Worm (Caenorhabditis elegans) whole organism, midembryonic: ENCODE results near the gene acdh-12.

Source experiments
- T22C8.4 ChIP-seq: fragments of 200-800 bp; sonication (Bioruptor generic); IDR thresholded peaks from 2 replicates; pipeline ENCODE4 v1.3.6; 2022; ENCODE audit warnings: missing genetic modification characterization, missing compliant biosample characterization
- flt-1 ChIP-seq: fragments of 200-800 bp; sonication (Bioruptor generic); IDR thresholded peaks from 2 replicates; pipeline ENCODE4 v1.3.6; 2022; ENCODE audit warnings: missing genetic modification characterization, missing compliant biosample characterization
- klf-2 ChIP-seq: fragments of 200-800 bp; sonication (Bioruptor generic); conservative IDR thresholded peaks from 2 replicates; pipeline ENCODE4 v1.3.6; 2022; ENCODE audit warnings: missing genetic modification reagents, missing genetic modification characterization, missing compliant biosample characterization
- med-1 ChIP-seq: sonication (generic microtip); optimal IDR thresholded peaks from 2 replicates; lab custom pipeline; 2017; ENCODE audit warnings: missing genetic modification characterization, mild to moderate bottlenecking, missing compliant biosample characterization, antibody characterized with exemption, missing genetic modification reagents; ENCODE audit not compliant: insufficient read depth
- ref-1 ChIP-seq: fragments of 200-800 bp; sonication (Bioruptor generic); conservative IDR thresholded peaks from 2 replicates; pipeline ENCODE4 v1.3.6; 2022; ENCODE audit warnings: missing genetic modification reagents, missing genetic modification characterization, missing compliant biosample characterization
- tab-1 ChIP-seq: fragments of 200-800 bp; sonication (Bioruptor generic); IDR thresholded peaks from 2 replicates; pipeline ENCODE4 v1.3.6; 2022; ENCODE audit warnings: missing genetic modification characterization, missing compliant biosample characterization
- ztf-23 ChIP-seq: fragments of 200-800 bp; sonication (Bioruptor generic); IDR thresholded peaks from 2 replicates; pipeline ENCODE4 v1.3.6; 2022; ENCODE audit warnings: missing genetic modification reagents, missing genetic modification characterization, missing compliant biosample characterization
- ztf-29 ChIP-seq: fragments of 200-800 bp; sonication (Bioruptor generic); IDR thresholded peaks from 2 replicates; pipeline ENCODE4 v1.3.6; 2022; ENCODE audit warnings: missing genetic modification reagents, missing genetic modification characterization, missing compliant biosample characterization

DNA sequence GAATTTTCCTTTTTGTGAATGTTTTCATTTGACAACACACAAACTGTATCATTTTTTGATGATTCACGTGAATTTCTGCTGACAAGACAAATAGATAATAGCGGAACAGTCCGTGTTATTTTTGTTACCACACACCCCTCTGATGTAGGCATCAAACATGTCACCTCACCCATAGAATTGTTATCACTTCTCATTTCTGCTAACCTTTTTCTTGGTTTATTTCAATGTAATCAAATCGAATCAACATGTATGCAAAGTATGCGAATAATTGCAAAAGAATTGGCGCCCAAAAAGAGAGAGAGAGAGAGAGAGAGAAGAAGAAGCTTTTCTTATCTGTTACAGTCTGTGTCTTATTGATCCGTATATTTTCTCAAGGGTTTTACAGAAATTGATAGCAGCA is 38.0 kb downstream of the acdh-12 start:
- no peak for TF ChIP-seq ztf-23 (GFP tag; lab: Robert Waterston, UW)
- TF ChIP-seq med-1 (GFP tag; lab: Kevin White, UChicago): no peak
- TF ChIP-seq flt-1 (GFP tag; lab: Robert Waterston, UW): no peak
- no peak for TF ChIP-seq klf-2 (GFP tag; lab: Robert Waterston, UW)
- no peak for TF ChIP-seq T22C8.4 (GFP tag; lab: Robert Waterston, UW)
- TF ChIP-seq tab-1 (GFP tag; lab: Robert Waterston, UW): no peak
- TF ChIP-seq ref-1: no peak
- TF ChIP-seq ztf-29: no peak
